Worm (Caenorhabditis elegans): Measurements from ENCODE around the gene K02E11.5.
A peak's percentile ranks its signal among the peaks of the same experiment; 100 is the strongest.

Gene K02E11.5

ce11 chrV:14215106-14215505, 37.0 kb upstream of the K02E11.5 start, which contains the start of gene T16A9.5:
Gene T16A9.5 (minus strand): TSS chrV:14215206.
- no peak for TF ChIP-seq unc-39 (tag; optimal IDR thresholded peaks at IDR 0.05)
- no peak for TF ChIP-seq Y55F3AM.14 (GFP tag; optimal IDR thresholded peaks at IDR 0.05)
- TF ChIP-seq F13H6.1 (tag; optimal IDR thresholded peaks at IDR 0.05), result no peak
- TF ChIP-seq nhr-12 (tag; optimal IDR thresholded peaks at IDR 0.05), result no peak
- TF ChIP-seq lsy-2 (tag; optimal IDR thresholded peaks at IDR 0.05), result no peak
- TF ChIP-seq sem-4 (tag; optimal IDR thresholded peaks at IDR 0.05), result no peak
- TF ChIP-seq ztf-1 (GFP tag; conservative IDR thresholded peaks at IDR 0.05), result no peak

ce11 chrV:14223141-14223540, 29.0 kb upstream of the K02E11.5 start:
- no peak for TF ChIP-seq R02D3.7 (tag; optimal IDR thresholded peaks at IDR 0.05)
- no peak for TF ChIP-seq ZK546.5 (tag; optimal IDR thresholded peaks at IDR 0.05)
- no peak for TF ChIP-seq sma-9 (GFP tag; optimal IDR thresholded peaks at IDR 0.05)
- TF ChIP-seq sma-9 (tag; optimal IDR thresholded peaks at IDR 0.05), result no peak
- TF ChIP-seq mab-5 (tag; optimal IDR thresholded peaks at IDR 0.05), result no peak
- no peak for TF ChIP-seq lin-39 (tag; optimal IDR thresholded peaks at IDR 0.05)
- TF ChIP-seq C34F6.9 (tag; optimal IDR thresholded peaks at IDR 0.05), result no peak
- no peak for TF ChIP-seq ztf-4 (tag; optimal IDR thresholded peaks at IDR 0.05)
- TF ChIP-seq ceh-16 (tag; optimal IDR thresholded peaks at IDR 0.05), result no peak
- no peak for TF ChIP-seq unc-55 (GFP tag; optimal IDR thresholded peaks at IDR 0.05)
- no peak for TF ChIP-seq sem-4 (tag; optimal IDR thresholded peaks at IDR 0.05)
- TF ChIP-seq sma-3 (GFP tag; optimal IDR thresholded peaks at IDR 0.05), result no peak
- no peak for TF ChIP-seq Y55F3AM.14 (GFP tag; optimal IDR thresholded peaks at IDR 0.05)
- TF ChIP-seq F13H6.1 (tag; optimal IDR thresholded peaks at IDR 0.05), result no peak
- TF ChIP-seq crh-2 (tag; optimal IDR thresholded peaks at IDR 0.05), result no peak
- TF ChIP-seq ztf-11 (tag; optimal IDR thresholded peaks at IDR 0.05), result no peak
- no peak for TF ChIP-seq alr-1 (tag; optimal IDR thresholded peaks at IDR 0.05)
- no peak for TF ChIP-seq lsy-2 (tag; optimal IDR thresholded peaks at IDR 0.05)

ce11 chrV:14226373-14226772, 25.8 kb upstream of the K02E11.5 start, which contains the start of gene nep-21:
Gene nep-21 (minus strand): TSS chrV:14226473.
- TF ChIP-seq sma-3 (GFP tag; optimal IDR thresholded peaks at IDR 0.05), result no peak
- no peak for TF ChIP-seq zag-1 (tag; optimal IDR thresholded peaks at IDR 0.05)
- no peak for TF ChIP-seq sem-4 (tag; optimal IDR thresholded peaks at IDR 0.05)
- no peak for TF ChIP-seq blmp-1 (tag; optimal IDR thresholded peaks at IDR 0.05; ENCODE audit: insufficient read depth)
- no peak for TF ChIP-seq dmd-4 (tag; optimal IDR thresholded peaks at IDR 0.05)
- no peak for TF ChIP-seq ceh-82 (tag; optimal IDR thresholded peaks at IDR 0.05)
- TF ChIP-seq ztf-1 (GFP tag; conservative IDR thresholded peaks at IDR 0.05), result no peak
- TF ChIP-seq unc-62 (GFP tag; optimal IDR thresholded peaks at IDR 0.05), result no peak
- TF ChIP-seq unc-55 (GFP tag; optimal IDR thresholded peaks at IDR 0.05), result no peak
- no peak for TF ChIP-seq ztf-11 (tag; optimal IDR thresholded peaks at IDR 0.05)
- TF ChIP-seq crh-2 (tag; optimal IDR thresholded peaks at IDR 0.05), result no peak

- no peak for TF ChIP-seq F13H6.1 (tag; optimal IDR thresholded peaks at IDR 0.05)
- TF ChIP-seq nhr-11 (tag; optimal IDR thresholded peaks at IDR 0.05), result no peak
- no peak for TF ChIP-seq aly-2 (tag; optimal IDR thresholded peaks at IDR 0.05)
- TF ChIP-seq lin-11 (tag; optimal IDR thresholded peaks at IDR 0.05), result no peak
- TF ChIP-seq ztf-1 (GFP tag; conservative IDR thresholded peaks at IDR 0.05), result no peak
- no peak for TF ChIP-seq nhr-10 (tag; optimal IDR thresholded peaks at IDR 0.05)
- no peak for TF ChIP-seq alr-1 (tag; optimal IDR thresholded peaks at IDR 0.05)
- no peak for TF ChIP-seq ztf-4 (tag; optimal IDR thresholded peaks at IDR 0.05)
- TF ChIP-seq C34F6.9 (tag; optimal IDR thresholded peaks at IDR 0.05), result no peak
- no peak for TF ChIP-seq mdl-1 (tag; optimal IDR thresholded peaks at IDR 0.05)
- TF ChIP-seq mbf-1 (tag; optimal IDR thresholded peaks at IDR 0.05), result no peak
Measured at ce11 chrV:14230788-14231583, 21.1 kb upstream of the K02E11.5 start.

ce11 chrV:14231656-14232055, 20.5 kb upstream of the K02E11.5 start:
- no peak for TF ChIP-seq ztf-4 (tag; optimal IDR thresholded peaks at IDR 0.05)
- no peak for TF ChIP-seq lin-39 (tag; optimal IDR thresholded peaks at IDR 0.05)
- TF ChIP-seq fos-1 (tag; optimal IDR thresholded peaks at IDR 0.05), result peak; percentile 4

Data from whole organism, L2 larva.